Fruit fly (Drosophila melanogaster): ENCODE measurements around the gene CG15020.

- TF ChIP-seq CG17612 (GFP tag; IDR thresholded peaks at IDR 0.05) (no peak), Opbp (GFP tag; IDR thresholded peaks at IDR 0.05; ENCODE audit: partially characterized antibody) (no peak), CG14667 (GFP tag; IDR thresholded peaks at IDR 0.05) (no peak), zf30C (GFP tag; optimal IDR thresholded peaks at IDR 0.05) (peak; percentile 26), Ada2b (GFP tag; IDR thresholded peaks at IDR 0.05) (no peak), prd (optimal IDR thresholded peaks at IDR 0.05) (no peak), prd (GFP tag; IDR thresholded peaks at IDR 0.05) (peak; percentile 25; the same call in 1 of the 3 replicates)
Observed at dm6 chr3L:4407743-4408142, 13.7 kb upstream of the CG15020 start.

Data from whole organism, embryonic.